Fruit fly (Drosophila melanogaster) whole organism, embryonic: ENCODE data around the gene Ser.

Experiments used
- Doc3 ChIP-seq: fragments of 200-800 bp; sonication (Bioruptor generic); IDR thresholded peaks from 3 replicates; pipeline ENCODE4 v1.3.6; 2022; ENCODE audit warnings: missing biosample characterization, missing genetic modification characterization; ENCODE audit not compliant: partially characterized antibody
- az2 ChIP-seq: fragments of 200-800 bp; sonication (Bioruptor generic); optimal IDR thresholded peaks from 3 replicates; lab custom pipeline; 2016; ENCODE audit warnings: missing biosample characterization, missing genetic modification characterization
- btn ChIP-seq: fragments of 200-800 bp; sonication (Bioruptor generic); optimal IDR thresholded peaks from 2 replicates; lab custom pipeline; 2016; ENCODE audit warnings: missing biosample characterization, missing genetic modification characterization
- gsb-n ChIP-seq: fragments of 200-800 bp; sonication (Bioruptor generic); optimal IDR thresholded peaks from 3 replicates; lab custom pipeline; 2018; ENCODE audit warnings: missing biosample characterization, mild to moderate bottlenecking, missing genetic modification characterization
- ind ChIP-seq: fragments of 200-800 bp; sonication (Bioruptor generic); optimal IDR thresholded peaks from 3 replicates; lab custom pipeline; 2016; ENCODE audit warnings: missing biosample characterization, missing genetic modification characterization

DNA sequence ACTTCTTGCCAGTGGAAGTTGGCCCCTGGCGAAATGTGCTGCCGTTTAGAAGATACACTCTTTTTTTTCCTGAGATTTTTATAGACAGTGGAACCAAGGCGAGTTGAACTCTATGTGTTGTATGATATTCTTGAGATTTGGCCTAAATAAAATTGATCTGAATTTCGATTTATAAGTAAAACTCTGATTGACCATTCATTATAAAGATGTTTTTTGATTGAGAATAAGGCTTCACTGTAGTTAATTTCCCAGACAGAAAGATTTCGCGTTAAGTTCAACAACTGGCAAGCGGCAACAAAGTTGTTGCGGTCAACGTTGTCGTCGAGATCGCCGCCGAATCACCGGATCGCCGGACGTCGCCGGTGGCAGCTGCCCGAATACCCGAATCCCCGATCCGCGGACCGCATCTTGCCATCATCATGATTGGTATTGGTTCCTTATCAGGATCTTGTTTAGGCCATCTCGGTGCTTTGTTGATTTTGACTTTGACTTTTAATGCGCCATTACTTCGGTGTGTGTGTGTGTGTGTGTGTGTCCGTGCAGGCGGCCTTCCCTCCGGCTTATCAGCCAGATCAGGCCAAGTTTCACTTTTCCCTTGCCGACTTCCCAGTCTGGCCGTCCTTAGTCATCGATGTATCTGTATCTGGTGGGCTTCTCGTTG lies 28.1 kb upstream of the Ser start:
- TF ChIP-seq gsb-n (tag; lab: Kevin White, UChicago), result no peak
- TF ChIP-seq ind (GFP tag; lab: Kevin White, UChicago), result no peak
- no peak for TF ChIP-seq Doc3 (GFP tag; lab: Robert Waterston, UW)
- TF ChIP-seq btn (GFP tag; lab: Kevin White, UChicago), result no peak
- no peak for TF ChIP-seq az2 (GFP tag; lab: Kevin White, UChicago)
